Worm (Caenorhabditis elegans) whole organism, late embryonic: ENCODE results near the gene C44B12.6.
A peak's percentile ranks its signal among the peaks of the same experiment; 100 is the strongest.

Experiments used
- K02D7.2 ChIP-seq: sonication (generic microtip); optimal IDR thresholded peaks from 2 replicates; lab custom pipeline; 2017; ENCODE audit warnings: mild to moderate bottlenecking, missing genetic modification characterization, missing compliant biosample characterization
- K09A11.1 ChIP-seq: sonication (generic microtip); optimal IDR thresholded peaks from 2 replicates; lab custom pipeline; 2017; ENCODE audit warnings: antibody characterized with exemption, mild to moderate bottlenecking, missing genetic modification characterization, missing compliant biosample characterization; ENCODE audit not compliant: insufficient read depth
- ceh-19 ChIP-seq: fragments of 200-800 bp; sonication (Bioruptor generic); optimal IDR thresholded peaks from 2 replicates; lab custom pipeline; 2018; ENCODE audit warnings: mild to moderate bottlenecking, missing genetic modification characterization, missing compliant biosample characterization
- ceh-22 ChIP-seq: sonication (generic microtip); optimal IDR thresholded peaks from 2 replicates; lab custom pipeline; 2017; ENCODE audit warnings: missing biosample characterization, missing genetic modification characterization
- ceh-30 ChIP-seq: fragments of 150-350 bp; optimal IDR thresholded peaks from 2 replicates; lab custom pipeline; 2014; ENCODE audit warnings: missing biosample characterization, missing genetic modification characterization
- ceh-45 ChIP-seq: fragments of 200-800 bp; sonication (Bioruptor generic); IDR thresholded peaks from 2 replicates; pipeline ENCODE4 v1.3.6; 2022; ENCODE audit warnings: missing genetic modification reagents, missing genetic modification characterization, missing compliant biosample characterization
- ceh-48 ChIP-seq: sonication (generic microtip); optimal IDR thresholded peaks from 2 replicates; lab custom pipeline; 2016; ENCODE audit warnings: missing genetic modification characterization, inconsistent platforms, missing compliant biosample characterization
- ceh-6 ChIP-seq: fragments of 200-800 bp; sonication (Bioruptor generic); optimal IDR thresholded peaks from 2 replicates; lab custom pipeline; 2018; ENCODE audit warnings: mild to moderate bottlenecking, missing genetic modification characterization, missing compliant biosample characterization
- ceh-9 ChIP-seq: sonication (generic microtip); optimal IDR thresholded peaks from 2 replicates; lab custom pipeline; 2016; ENCODE audit warnings: mild to moderate bottlenecking, missing genetic modification characterization, inconsistent platforms, missing compliant biosample characterization
- che-1 ChIP-seq: sonication (generic microtip); optimal IDR thresholded peaks from 2 replicates; lab custom pipeline; 2016; ENCODE audit warnings: mild to moderate bottlenecking, missing genetic modification characterization, missing compliant biosample characterization
- dmd-4 ChIP-seq: sonication (generic microtip); optimal IDR thresholded peaks from 2 replicates; lab custom pipeline; 2016; ENCODE audit warnings: borderline replicate concordance, missing genetic modification characterization, missing compliant biosample characterization
- elt-2 ChIP-seq: sonication (generic microtip); optimal IDR thresholded peaks from 2 replicates; lab custom pipeline; 2016; ENCODE audit warnings: missing genetic modification reagents, missing genetic modification characterization, missing compliant biosample characterization
- eyg-1 ChIP-seq: sonication (generic microtip); optimal IDR thresholded peaks from 2 replicates; lab custom pipeline; 2016; ENCODE audit warnings: missing genotype, missing genetic modification characterization, missing compliant biosample characterization
- fax-1 ChIP-seq: sonication (generic microtip); optimal IDR thresholded peaks from 2 replicates; lab custom pipeline; 2016; ENCODE audit warnings: missing genotype, missing genetic modification characterization, missing compliant biosample characterization
- fkh-6 ChIP-seq: sonication (generic microtip); optimal IDR thresholded peaks from 2 replicates; lab custom pipeline; 2016; ENCODE audit warnings: missing genetic modification characterization, missing compliant biosample characterization
- hlh-15 ChIP-seq: sonication (generic microtip); optimal IDR thresholded peaks from 2 replicates; lab custom pipeline; 2016; ENCODE audit warnings: missing genetic modification characterization, missing compliant biosample characterization
- hlh-30 ChIP-seq: sonication (generic microtip); optimal IDR thresholded peaks from 2 replicates; lab custom pipeline; 2017; ENCODE audit warnings: antibody characterized with exemption, missing genetic modification characterization, missing compliant biosample characterization; ENCODE audit not compliant: insufficient read depth
- hlh-8 ChIP-seq: sonication (generic microtip); optimal IDR thresholded peaks from 2 replicates; lab custom pipeline; 2016; ENCODE audit warnings: missing genotype, missing genetic modification characterization, missing compliant biosample characterization
- pat-9 ChIP-seq: fragments of 200-800 bp; sonication (Bioruptor generic); optimal IDR thresholded peaks from 2 replicates; lab custom pipeline; 2018; ENCODE audit warnings: mild to moderate bottlenecking, missing genetic modification characterization, moderate library complexity, missing compliant biosample characterization
- pax-1 ChIP-seq: fragments of 150-350 bp; optimal IDR thresholded peaks from 2 replicates; lab custom pipeline; 2014; ENCODE audit warnings: missing biosample characterization, missing genetic modification characterization
- pha-2 ChIP-seq: sonication (generic microtip); optimal IDR thresholded peaks from 2 replicates; lab custom pipeline; 2017; ENCODE audit warnings: mild to moderate bottlenecking, missing genetic modification characterization, missing compliant biosample characterization
- pha-4 ChIP-seq: fragments of 150-350 bp; optimal IDR thresholded peaks from 2 replicates; lab custom pipeline; 2018; ENCODE audit warnings: missing biosample characterization, missing genetic modification reagents, missing genetic modification characterization
- pqm-1 ChIP-seq: sonication (generic microtip); optimal IDR thresholded peaks from 2 replicates; lab custom pipeline; 2016; ENCODE audit warnings: missing genetic modification characterization, missing compliant biosample characterization
- tbx-2 ChIP-seq: sonication (generic microtip); optimal IDR thresholded peaks from 2 replicates; lab custom pipeline; 2016; ENCODE audit warnings: missing genetic modification characterization, missing compliant biosample characterization
- tbx-7 ChIP-seq: sonication (generic microtip); optimal IDR thresholded peaks from 2 replicates; lab custom pipeline; 2016; ENCODE audit warnings: missing genotype, missing genetic modification characterization, missing compliant biosample characterization
- ttx-3 ChIP-seq: sonication (generic microtip); optimal IDR thresholded peaks from 2 replicates; lab custom pipeline; 2016; ENCODE audit warnings: missing genetic modification reagents, missing genetic modification characterization, missing compliant biosample characterization
- unc-42 ChIP-seq: sonication (generic microtip); optimal IDR thresholded peaks from 2 replicates; lab custom pipeline; 2016; ENCODE audit warnings: missing genotype, missing genetic modification characterization, missing compliant biosample characterization
- unc-55 ChIP-seq: sonication (generic microtip); optimal IDR thresholded peaks from 2 replicates; lab custom pipeline; 2017; ENCODE audit warnings: missing biosample characterization, missing genetic modification reagents, missing genetic modification characterization
- unc-86 ChIP-seq: sonication (generic microtip); optimal IDR thresholded peaks from 2 replicates; lab custom pipeline; 2016; ENCODE audit warnings: missing genetic modification characterization, missing compliant biosample characterization

C44B12.6 gene

ce11 chrIV:1093870-1094564, 42.5 kb downstream of the C44B12.6 start, which contains the start of the genes cct-8 and Y55F3AR.2 (continued):
- TF ChIP-seq hlh-15 (tag; lab: Kevin White, UChicago) (no peak), fkh-6 (no peak), tbx-7 (no peak), hlh-30 (peak; percentile 40), unc-55 (GFP tag; lab: Kevin White, UChicago) (peak; percentile 35), ceh-6 (peak; percentile 40), ceh-30 (tag; lab: Kevin White, UChicago) (no peak), dmd-4 (no peak), che-1 (tag; lab: Kevin White, UChicago) (peak; percentile 40), ceh-9 (tag; lab: Kevin White, UChicago) (no peak), pat-9 (peak; percentile 60), tbx-2 (tag; lab: Kevin White, UChicago) (peak; percentile 81), ttx-3 (tag; lab: Kevin White, UChicago) (peak; percentile 66), unc-86 (tag; lab: Kevin White, UChicago) (peak; percentile 88), hlh-8 (tag; lab: Kevin White, UChicago) (peak; percentile 10), pax-1 (tag; lab: Kevin White, UChicago) (peak; percentile 52), K09A11.1 (tag; lab: Kevin White, UChicago) (no peak), ceh-19 (GFP tag; lab: Kevin White, UChicago) (peak; percentile 51), elt-2 (peak; percentile 77), pha-2 (tag; lab: Kevin White, UChicago) (peak; percentile 46), unc-42 (peak; percentile 80), pqm-1 (tag; lab: Kevin White, UChicago) (no peak), ceh-45 (GFP tag; lab: Robert Waterston, UW) (no peak)

ce11 chrIV:1086913-1087312, 49.6 kb downstream of the C44B12.6 start, which contains the start of gene csn-4:
TSS of gene csn-4 (minus strand) at chrIV:1087013.
- TF ChIP-seq pha-4 (tag; lab: Kevin White, UChicago), result no peak
- TF ChIP-seq ceh-22 (tag; lab: Kevin White, UChicago), result no peak
- TF ChIP-seq pha-2 (tag; lab: Kevin White, UChicago), result no peak
- TF ChIP-seq fax-1 (tag; lab: Kevin White, UChicago), result no peak
- no peak for TF ChIP-seq K02D7.2
- no peak for TF ChIP-seq eyg-1 (tag; lab: Kevin White, UChicago)
- no peak for TF ChIP-seq ceh-48 (tag; lab: Kevin White, UChicago)
